Fruit fly (Drosophila melanogaster) whole organism, prepupa: ENCODE results near the gene iav.
A peak's percentile ranks its signal among the peaks of the same experiment; 100 is the strongest.

Experiments
- CG10669 ChIP-seq: fragments of 200-800 bp; sonication (Bioruptor generic); optimal IDR thresholded peaks from 3 replicates; lab custom pipeline; 2018; ENCODE audit warnings: missing biosample characterization, mild to moderate bottlenecking, missing genetic modification characterization, moderate library complexity
- CG11294 ChIP-seq: fragments of 200-800 bp; sonication (Bioruptor generic); IDR thresholded peaks from 2 replicates; pipeline ENCODE4 v1.3.6; 2022; ENCODE audit warnings: missing biosample characterization, missing genetic modification characterization
- CG11762 ChIP-seq: fragments of 200-800 bp; sonication (Bioruptor generic); optimal IDR thresholded peaks from 3 replicates; lab custom pipeline; 2016; ENCODE audit warnings: missing biosample characterization, missing genetic modification characterization; ENCODE audit not compliant: insufficient read depth
- CG11902 ChIP-seq: fragments of 200-800 bp; sonication (Bioruptor generic); optimal IDR thresholded peaks from 3 replicates; lab custom pipeline; 2016; ENCODE audit warnings: missing biosample characterization, missing genetic modification characterization
- CG1621 ChIP-seq: fragments of 200-800 bp; sonication (Bioruptor generic); optimal IDR thresholded peaks from 3 replicates; lab custom pipeline; 2018; ENCODE audit warnings: missing biosample characterization, mild to moderate bottlenecking, missing genetic modification characterization
- CG3032 ChIP-seq: fragments of 200-800 bp; optimal IDR thresholded peaks from 2 replicates; lab custom pipeline; 2019; ENCODE audit warnings: missing biosample characterization, mild to moderate bottlenecking, missing genetic modification characterization, moderate library complexity
- CG31627 ChIP-seq: fragments of 200-800 bp; sonication (Bioruptor generic); optimal IDR thresholded peaks from 3 replicates; lab custom pipeline; 2016; ENCODE audit warnings: missing biosample characterization, missing genetic modification characterization
- CG32006 ChIP-seq: fragments of 200-800 bp; sonication (Bioruptor generic); optimal IDR thresholded peaks from 3 replicates; lab custom pipeline; 2017; ENCODE audit warnings: missing biosample characterization, mild to moderate bottlenecking, missing genetic modification characterization
- CG3919 ChIP-seq: fragments of 200-800 bp; sonication (Bioruptor generic); optimal IDR thresholded peaks from 3 replicates; lab custom pipeline; 2016; ENCODE audit warnings: missing biosample characterization, missing genetic modification characterization
- CG6163 ChIP-seq: fragments of 200-800 bp; sonication (Bioruptor generic); IDR thresholded peaks from 3 replicates; pipeline ENCODE4 v1.3.6; 2022; ENCODE audit warnings: missing biosample characterization, missing genetic modification characterization
- CG6276 ChIP-seq: fragments of 200-800 bp; sonication (Bioruptor generic); optimal IDR thresholded peaks from 2 replicates; lab custom pipeline; 2017; ENCODE audit warnings: missing biosample characterization, mild to moderate bottlenecking, missing genetic modification characterization
- CG6792 ChIP-seq: fragments of 200-800 bp; sonication (Bioruptor generic); optimal IDR thresholded peaks from 3 replicates; lab custom pipeline; 2016; ENCODE audit warnings: missing biosample characterization, missing genetic modification characterization
- CG6808 ChIP-seq: fragments of 200-800 bp; sonication (Bioruptor generic); optimal IDR thresholded peaks from 3 replicates; lab custom pipeline; 2017; ENCODE audit warnings: missing biosample characterization, missing genetic modification characterization, mild to moderate bottlenecking, moderate library complexity, missing genetic modification reagents
- CG7368 ChIP-seq: fragments of 200-800 bp; sonication (Bioruptor generic); optimal IDR thresholded peaks from 3 replicates; lab custom pipeline; 2016; ENCODE audit warnings: missing biosample characterization, missing genetic modification characterization
- CG8319 ChIP-seq: fragments of 200-800 bp; sonication (Bioruptor generic); optimal IDR thresholded peaks from 3 replicates; lab custom pipeline; 2016; ENCODE audit warnings: missing biosample characterization, missing genetic modification characterization
- CG8632 ChIP-seq: fragments of 200-800 bp; sonication (Bioruptor generic); optimal IDR thresholded peaks from 3 replicates; lab custom pipeline; 2016; ENCODE audit warnings: missing biosample characterization, missing genetic modification characterization
- Eip78C ChIP-seq: fragments of 200-800 bp; sonication (Bioruptor generic); peaks from one replicate; lab custom pipeline; 2016; ENCODE audit warnings: missing biosample characterization, missing genetic modification characterization
- Eip93F ChIP-seq: fragments of 200-800 bp; sonication (Bioruptor generic); optimal IDR thresholded peaks from 2 replicates; lab custom pipeline; 2016; ENCODE audit warnings: missing biosample characterization, mild to moderate bottlenecking, missing genetic modification characterization
- Ets21C ChIP-seq: fragments of 200-800 bp; sonication (Bioruptor generic); optimal IDR thresholded peaks from 3 replicates; lab custom pipeline; 2016; ENCODE audit warnings: missing biosample characterization, missing genetic modification characterization
- Ets96B ChIP-seq: fragments of 200-800 bp; optimal IDR thresholded peaks from 2 replicates; lab custom pipeline; 2019; ENCODE audit warnings: missing biosample characterization, mild to moderate bottlenecking, missing genetic modification characterization, moderate library complexity
- Gug ChIP-seq: fragments of 200-800 bp; sonication (Bioruptor generic); IDR thresholded peaks from 2 replicates; pipeline ENCODE4 v1.3.6; 2022; ENCODE audit warnings: missing biosample characterization, missing genetic modification characterization
- Hr39 ChIP-seq: fragments of 200-800 bp; sonication (Bioruptor generic); optimal IDR thresholded peaks from 2 replicates; lab custom pipeline; 2016; ENCODE audit warnings: missing biosample characterization, missing genetic modification characterization
- Met ChIP-seq: fragments of 200-800 bp; sonication (Bioruptor generic); optimal IDR thresholded peaks from 3 replicates; lab custom pipeline; 2016; ENCODE audit warnings: missing biosample characterization, missing genetic modification characterization
- Sox14 ChIP-seq: fragments of 200-800 bp; sonication (Bioruptor generic); optimal IDR thresholded peaks from 3 replicates; lab custom pipeline; 2016; ENCODE audit warnings: missing biosample characterization, missing genetic modification characterization
- achi ChIP-seq: fragments of 200-800 bp; sonication (Bioruptor generic); optimal IDR thresholded peaks from 3 replicates; lab custom pipeline; 2016; ENCODE audit warnings: missing biosample characterization, missing genetic modification characterization
- acj6 ChIP-seq: fragments of 200-800 bp; sonication (Bioruptor generic); optimal IDR thresholded peaks from 3 replicates; lab custom pipeline; 2016; ENCODE audit warnings: missing biosample characterization, missing genetic modification characterization
- cyc ChIP-seq: fragments of 200-800 bp; sonication (Bioruptor generic); optimal IDR thresholded peaks from 3 replicates; lab custom pipeline; 2016; ENCODE audit warnings: missing biosample characterization, missing genetic modification characterization
- dac ChIP-seq: fragments of 200-800 bp; sonication (Bioruptor generic); optimal IDR thresholded peaks from 2 replicates; lab custom pipeline; 2017; ENCODE audit warnings: missing biosample characterization, mild to moderate bottlenecking, missing genetic modification characterization
- dsx ChIP-seq: fragments of 200-800 bp; optimal IDR thresholded peaks from 3 replicates; lab custom pipeline; 2019; ENCODE audit warnings: missing biosample characterization, mild to moderate bottlenecking, missing genetic modification characterization, moderate library complexity; ENCODE audit not compliant: poor library complexity, severe bottlenecking
- eg ChIP-seq: fragments of 200-800 bp; sonication (Bioruptor generic); IDR thresholded peaks from 3 replicates; pipeline ENCODE4 v1.3.6; 2022; ENCODE audit warnings: missing biosample characterization, missing genetic modification characterization
- fd85E ChIP-seq: fragments of 200-800 bp; sonication (Bioruptor generic); optimal IDR thresholded peaks from 3 replicates; lab custom pipeline; 2016; ENCODE audit warnings: missing biosample characterization, missing genetic modification characterization
- fkh ChIP-seq: fragments of 200-800 bp; sonication (Bioruptor generic); optimal IDR thresholded peaks from 3 replicates; lab custom pipeline; 2017; ENCODE audit warnings: missing biosample characterization, mild to moderate bottlenecking, missing genetic modification characterization, moderate library complexity
- pdm3 ChIP-seq: fragments of 200-800 bp; sonication (Bioruptor generic); optimal IDR thresholded peaks from 3 replicates; lab custom pipeline; 2016; ENCODE audit warnings: missing biosample characterization, missing genetic modification characterization
- spab ChIP-seq: fragments of 200-800 bp; sonication (Bioruptor generic); optimal IDR thresholded peaks from 2 replicates; lab custom pipeline; 2017; ENCODE audit warnings: missing biosample characterization, mild to moderate bottlenecking, missing genetic modification characterization, missing genetic modification reagents
- ss ChIP-seq, 2 experiments: fragments of 200-800 bp; sonication (Bioruptor generic); optimal IDR thresholded peaks; 2 replicates in 1 of 2; 3 replicates in 1 of 2; lab custom pipeline; 2017 to 2018; ENCODE audit warnings: mild to moderate bottlenecking in 2 of 2, missing biosample characterization in 2 of 2, missing genetic modification characterization in 2 of 2, moderate library complexity in 1 of 2
- svp ChIP-seq: fragments of 200-800 bp; sonication (Bioruptor generic); peaks from one replicate; lab custom pipeline; 2016; ENCODE audit warnings: missing biosample characterization, missing genetic modification characterization
- topi ChIP-seq: fragments of 200-800 bp; sonication (Bioruptor generic); optimal IDR thresholded peaks from 3 replicates; lab custom pipeline; 2016; ENCODE audit warnings: missing biosample characterization, missing genetic modification characterization
- vri ChIP-seq: fragments of 200-800 bp; sonication (Bioruptor generic); optimal IDR thresholded peaks from 3 replicates; lab custom pipeline; 2016; ENCODE audit warnings: missing biosample characterization, mild to moderate bottlenecking, missing genetic modification characterization

iav gene

DNA sequence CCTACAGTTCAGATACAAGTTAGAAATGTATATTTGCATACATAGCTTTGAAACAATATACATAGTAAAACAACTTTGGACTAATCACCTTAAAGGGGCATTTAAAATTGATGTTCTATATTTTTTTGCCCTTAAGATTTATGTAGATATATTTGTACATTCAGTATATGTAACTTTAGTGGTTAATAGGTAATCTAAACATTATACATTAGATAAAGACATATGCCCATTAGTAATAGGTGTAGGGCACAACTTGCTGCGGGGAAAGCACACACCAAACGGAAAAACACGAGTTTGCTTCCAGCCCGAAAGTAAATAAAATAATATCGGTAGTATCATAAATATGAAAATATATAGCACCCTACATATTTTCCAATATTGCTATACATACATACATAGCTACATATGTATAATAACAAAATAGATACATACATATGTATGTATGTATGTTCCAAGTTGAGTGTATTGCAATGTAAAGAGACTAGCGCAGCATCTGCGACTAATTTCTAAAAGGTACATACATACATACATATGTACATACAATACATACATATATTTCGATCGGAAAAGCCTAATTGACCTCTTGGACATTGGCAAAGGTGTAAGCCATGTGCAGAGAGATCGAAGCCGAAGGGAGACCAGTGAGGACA lies 49.6 kb downstream of the iav start, which contains the start of gene CG43736 (continued):
- peak; percentile 76 for TF ChIP-seq fd85E (GFP tag; lab: Kevin White, UChicago)
- TF ChIP-seq CG10669 (GFP tag; lab: Kevin White, UChicago): peak; percentile 94
- TF ChIP-seq CG8632 (GFP tag; lab: Kevin White, UChicago): peak; percentile 92
- peak; percentile 94 for TF ChIP-seq acj6
- TF ChIP-seq Hr39: peak; percentile 92
- TF ChIP-seq fkh: peak; percentile 73
- peak; percentile 95 for TF ChIP-seq pdm3 (GFP tag; lab: Kevin White, UChicago)
- peak; percentile 92 for TF ChIP-seq spab (GFP tag; lab: Kevin White, UChicago)
- peak; percentile 96 for TF ChIP-seq CG3032 (tag; lab: Kevin White, UChicago)

DNA sequence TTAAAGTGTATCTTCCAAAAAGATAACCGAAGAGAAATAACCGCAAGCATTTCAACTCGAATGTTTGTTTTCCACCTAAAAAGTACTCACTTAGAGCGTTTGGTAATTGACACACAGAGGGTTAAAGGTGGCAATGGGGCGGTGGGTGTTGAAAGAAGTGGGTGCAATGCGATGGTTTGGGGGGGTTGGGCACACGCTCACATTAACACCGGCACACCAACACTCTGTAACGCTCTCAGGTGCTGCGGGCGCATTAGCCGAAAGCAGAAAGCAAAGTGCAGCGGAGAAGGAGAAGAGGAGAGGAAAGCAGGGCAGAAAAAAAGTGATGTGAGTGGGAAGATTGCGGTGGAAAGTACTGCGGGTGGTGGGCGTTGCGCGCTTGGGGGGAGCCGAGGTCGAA lies 51.3 kb downstream of the iav start:
- peak; percentile 43 for TF ChIP-seq CG32006 (GFP tag; lab: Kevin White, UChicago)
- TF ChIP-seq CG6792 (GFP tag; lab: Kevin White, UChicago): no peak
- TF ChIP-seq Met: no peak

DNA sequence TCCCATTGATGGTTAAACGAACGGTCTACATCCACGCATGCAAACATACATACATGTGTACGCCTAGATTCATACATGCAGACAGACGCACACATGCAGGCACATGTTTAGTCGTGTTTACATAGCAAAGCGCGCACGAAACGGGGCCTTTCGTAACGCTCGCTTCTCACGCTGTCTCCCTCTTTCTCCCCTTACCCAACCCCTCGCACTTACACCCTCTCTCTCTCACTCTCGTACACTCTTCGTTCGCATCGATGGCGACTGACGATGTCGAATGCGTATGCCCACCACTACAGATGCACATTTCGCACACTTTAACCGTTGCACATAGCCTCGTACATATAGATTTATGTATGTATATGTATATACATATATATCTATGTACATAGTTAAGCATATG lies 52.3 kb downstream of the iav start:
- TF ChIP-seq CG7368 (GFP tag; lab: Kevin White, UChicago): no peak
- TF ChIP-seq dac (GFP tag; lab: Kevin White, UChicago): no peak
- TF ChIP-seq CG1621 (tag; lab: Kevin White, UChicago): peak; percentile 48
- no peak for TF ChIP-seq CG3919 (GFP tag; lab: Kevin White, UChicago)
- TF ChIP-seq Ets21C (GFP tag; lab: Kevin White, UChicago): no peak
- peak; percentile 24 for TF ChIP-seq svp (GFP tag; lab: Kevin White, UChicago)
- peak; percentile 9 for TF ChIP-seq dsx (GFP tag; lab: Kevin White, UChicago)
- no peak for TF ChIP-seq achi (GFP tag; lab: Kevin White, UChicago)
- TF ChIP-seq eg (GFP tag; lab: Robert Waterston, UW): peak; percentile 54; the same call in 2 of the 3 replicates
- no peak for TF ChIP-seq CG8319 (GFP tag; lab: Kevin White, UChicago)
- TF ChIP-seq CG3032 (tag; lab: Kevin White, UChicago): no peak
- TF ChIP-seq cyc (GFP tag; lab: Kevin White, UChicago): no peak
- no peak for TF ChIP-seq CG8632 (GFP tag; lab: Kevin White, UChicago)
- peak; percentile 62 to 71 for TF ChIP-seq ss (GFP tag; optimal IDR thresholded peaks at IDR 0.05; lab: Kevin White, UChicago)
- no peak for TF ChIP-seq CG11902
- TF ChIP-seq CG6163 (GFP tag; lab: Robert Waterston, UW): peak; percentile 65; the same call in 1 of the 3 replicates
- no peak for TF ChIP-seq Gug (GFP tag; lab: Robert Waterston, UW)
- peak; percentile 0 for TF ChIP-seq CG6276 (GFP tag; lab: Kevin White, UChicago)
- peak; percentile 19 for TF ChIP-seq Eip78C (GFP tag; lab: Kevin White, UChicago)
- TF ChIP-seq Ets96B (tag; lab: Kevin White, UChicago): no peak
- no peak for TF ChIP-seq CG11762 (GFP tag; lab: Kevin White, UChicago)
- TF ChIP-seq Hr39: no peak
- peak; percentile 87 for TF ChIP-seq fkh
- TF ChIP-seq CG11294 (GFP tag; lab: Robert Waterston, UW): no peak
- TF ChIP-seq Eip93F (GFP tag; lab: Kevin White, UChicago): no peak
- no peak for TF ChIP-seq CG31627 (GFP tag; lab: Kevin White, UChicago)
- peak; percentile 16 for TF ChIP-seq CG6808 (GFP tag; lab: Kevin White, UChicago)

DNA sequence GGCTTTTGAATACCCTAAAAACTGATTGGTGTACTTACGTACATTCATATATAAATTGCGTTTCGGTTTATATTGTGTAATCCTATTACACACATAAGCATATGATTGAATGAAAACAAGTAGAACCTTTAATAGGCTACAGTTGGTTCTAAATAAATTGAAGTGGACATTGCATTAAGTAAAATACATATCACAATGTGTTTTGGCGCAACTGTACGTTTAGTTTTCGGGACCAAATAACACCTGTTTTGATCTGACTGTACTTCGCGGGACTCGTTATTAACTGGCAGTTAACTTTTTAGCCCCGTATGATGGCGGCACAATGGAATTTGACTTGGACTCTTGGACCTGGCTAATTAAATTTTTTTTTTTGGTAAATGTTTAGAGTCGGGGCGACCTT lies 53.0 kb downstream of the iav start:
- TF ChIP-seq topi (GFP tag; lab: Kevin White, UChicago) (peak; percentile 5), svp (GFP tag; lab: Kevin White, UChicago) (peak; percentile 40), CG11902 (no peak), Eip78C (GFP tag; lab: Kevin White, UChicago) (peak; percentile 72), CG6792 (GFP tag; lab: Kevin White, UChicago) (no peak), CG32006 (GFP tag; lab: Kevin White, UChicago) (peak; percentile 6), CG8319 (GFP tag; lab: Kevin White, UChicago) (no peak), Ets96B (tag; lab: Kevin White, UChicago) (no peak), vri (no peak), CG6276 (GFP tag; lab: Kevin White, UChicago) (peak; percentile 2), Sox14 (peak; percentile 0)
